Fruit fly (Drosophila melanogaster): ENCODE data around the gene Cyp4e3.

Gene Cyp4e3

DNA sequence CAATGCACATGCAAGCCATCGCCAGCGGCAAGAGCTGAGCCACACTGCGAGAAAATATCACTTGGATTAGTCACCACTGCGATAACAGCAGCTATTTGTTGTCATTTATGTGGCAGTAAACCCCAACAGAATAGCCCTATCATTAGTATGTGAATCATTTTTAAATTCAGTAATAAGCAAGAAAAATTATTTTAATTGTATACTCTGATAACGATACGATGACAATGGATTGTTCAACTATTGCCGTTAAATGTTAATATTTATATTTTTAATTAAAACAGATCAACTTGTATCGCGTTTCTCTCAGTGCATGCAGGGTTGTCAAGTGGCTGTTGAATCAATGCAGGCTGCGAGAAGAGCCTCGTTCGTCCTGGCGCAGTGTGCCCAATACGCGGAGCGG is 12.1 kb downstream of the Cyp4e3 start (continued):
- TF ChIP-seq CG16863 (GFP tag; optimal IDR thresholded peaks at IDR 0.05) (no peak), ro (GFP tag; IDR thresholded peaks at IDR 0.05) (no peak), CG18262 (tag; optimal IDR thresholded peaks at IDR 0.05) (no peak), grn (GFP tag; optimal IDR thresholded peaks at IDR 0.05) (no peak), luna (GFP tag; optimal IDR thresholded peaks at IDR 0.05) (no peak), CG15514 (GFP tag; optimal IDR thresholded peaks at IDR 0.05) (peak; percentile 11), cato (GFP tag; optimal IDR thresholded peaks at IDR 0.05; ENCODE audit: borderline replicate concordance) (no peak), CG8359 (GFP tag; optimal IDR thresholded peaks at IDR 0.05; ENCODE audit: borderline replicate concordance) (no peak), Antp (GFP tag; optimal IDR thresholded peaks at IDR 0.05) (no peak), wor (GFP tag; IDR thresholded peaks at IDR 0.05) (no peak), dysf (GFP tag; IDR thresholded peaks at IDR 0.05) (0 out of 3 replicates have a peak, but pooled peaks have one; percentile 17), btn (GFP tag; optimal IDR thresholded peaks at IDR 0.05) (no peak), twi (tag; optimal IDR thresholded peaks at IDR 0.05) (no peak), Atf-2 (GFP tag; optimal IDR thresholded peaks at IDR 0.05) (no peak), h (optimal IDR thresholded peaks at IDR 0.05) (no peak), bowl (GFP tag; IDR thresholded peaks at IDR 0.05) (no peak), Aef1 (GFP tag; IDR thresholded peaks at IDR 0.05) (no peak), Med (GFP tag) (peak; percentile 13), hth (optimal IDR thresholded peaks at IDR 0.05) (no peak), cad (GFP tag; optimal IDR thresholded peaks at IDR 0.05) (no peak), Doc2 (GFP tag; IDR thresholded peaks at IDR 0.05) (no peak), CG10462 (GFP tag; optimal IDR thresholded peaks at IDR 0.05) (no peak), CG9727 (GFP tag; optimal IDR thresholded peaks at IDR 0.05) (peak; percentile 14), CG11093 (GFP tag; IDR thresholded peaks at IDR 0.05) (no peak), C15 (GFP tag; IDR thresholded peaks at IDR 0.05) (no peak), CG11247 (GFP tag; IDR thresholded peaks at IDR 0.05) (no peak), CG10431 (GFP tag; optimal IDR thresholded peaks at IDR 0.05) (no peak), CG1233 (GFP tag; optimal IDR thresholded peaks at IDR 0.05) (no peak), pho (GFP tag; optimal IDR thresholded peaks at IDR 0.05) (no peak), CG4360 (GFP tag; IDR thresholded peaks at IDR 0.05) (no peak), CG6272 (GFP tag; IDR thresholded peaks at IDR 0.05) (no peak), CG34376 (GFP tag; optimal IDR thresholded peaks at IDR 0.05) (no peak), CG2120 (GFP tag; optimal IDR thresholded peaks at IDR 0.05) (peak; percentile 2), CkIIα-i1 (GFP tag; IDR thresholded peaks at IDR 0.05) (no peak), ab (GFP tag; optimal IDR thresholded peaks at IDR 0.05) (no peak), z (GFP tag; IDR thresholded peaks at IDR 0.05) (no peak), Rx (GFP tag; IDR thresholded peaks at IDR 0.05) (no peak), gro (GFP tag; optimal IDR thresholded peaks at IDR 0.05) (no peak), amos (GFP tag; IDR thresholded peaks at IDR 0.05; ENCODE audit: partially characterized antibody) (no peak), ATbp (GFP tag; optimal IDR thresholded peaks at IDR 0.05) (no peak), CG4404 (GFP tag; IDR thresholded peaks at IDR 0.05) (no peak), Oaz (GFP tag; IDR thresholded peaks at IDR 0.05) (no peak), CG7357 (GFP tag; IDR thresholded peaks at IDR 0.05) (no peak), bsh (GFP tag; optimal IDR thresholded peaks at IDR 0.05) (no peak), dmrt11E (tag; optimal IDR thresholded peaks at IDR 0.05) (no peak), sima (GFP tag; optimal IDR thresholded peaks at IDR 0.05) (no peak), HLH3B (GFP tag; IDR thresholded peaks at IDR 0.05) (no peak), CG7271 (tag; optimal IDR thresholded peaks at IDR 0.05) (no peak), otp (GFP tag; IDR thresholded peaks at IDR 0.05) (no peak), pnt (GFP tag; optimal IDR thresholded peaks at IDR 0.05) (no peak), CG9437 (GFP tag; optimal IDR thresholded peaks at IDR 0.05) (no peak), GATAe (GFP tag; conservative IDR thresholded peaks at IDR 0.05) (no peak), CG6175 (GFP tag; IDR thresholded peaks at IDR 0.05) (no peak), cwo (GFP tag; optimal IDR thresholded peaks at IDR 0.05) (no peak)

Data from whole organism, embryonic.